Worm (Caenorhabditis elegans) whole organism, L2 larva: ENCODE data around the gene F57A8.1.

Experiments used
- C34F6.9 ChIP-seq: fragments of 150-350 bp; optimal IDR thresholded peaks from 2 replicates; lab custom pipeline; 2014; ENCODE audit warnings: missing biosample characterization, missing genetic modification characterization
- F13H6.1 ChIP-seq: sonication (generic microtip); optimal IDR thresholded peaks from 2 replicates; lab custom pipeline; 2016; ENCODE audit warnings: missing genetic modification characterization, missing compliant biosample characterization
- R02D3.7 ChIP-seq: fragments of 150-350 bp; optimal IDR thresholded peaks from 2 replicates; lab custom pipeline; 2014; ENCODE audit warnings: missing biosample characterization, missing genetic modification characterization
- Y55F3AM.14 ChIP-seq: fragments of 200-800 bp; sonication (Bioruptor generic); optimal IDR thresholded peaks from 2 replicates; lab custom pipeline; 2018; ENCODE audit warnings: mild to moderate bottlenecking, missing genetic modification characterization, missing compliant biosample characterization
- ZK546.5 ChIP-seq: sonication (generic microtip); optimal IDR thresholded peaks from 2 replicates; lab custom pipeline; 2017; ENCODE audit warnings: missing biosample characterization, missing genetic modification characterization
- aly-2 ChIP-seq: fragments of 150-350 bp; optimal IDR thresholded peaks from 2 replicates; lab custom pipeline; 2014; ENCODE audit warnings: missing biosample characterization, missing genetic modification characterization
- ama-1 ChIP-seq: fragments of 150-350 bp; optimal IDR thresholded peaks from 2 replicates; lab custom pipeline; 2018; ENCODE audit warnings: inconsistent platforms
- blmp-1 ChIP-seq: sonication (generic microtip); optimal IDR thresholded peaks from 2 replicates; lab custom pipeline; 2017; ENCODE audit warnings: missing genetic modification characterization, mild to moderate bottlenecking, missing compliant biosample characterization, antibody characterized with exemption, moderate library complexity; ENCODE audit not compliant: insufficient read depth
- ceh-16 ChIP-seq: fragments of 150-350 bp; optimal IDR thresholded peaks from 2 replicates; lab custom pipeline; 2014; ENCODE audit warnings: missing biosample characterization, missing genetic modification characterization
- crh-2 ChIP-seq: sonication (generic microtip); optimal IDR thresholded peaks from 2 replicates; lab custom pipeline; 2017; ENCODE audit warnings: missing biosample characterization, missing genetic modification characterization
- dmd-4 ChIP-seq: sonication (generic microtip); optimal IDR thresholded peaks from 2 replicates; lab custom pipeline; 2017; ENCODE audit warnings: missing biosample characterization, missing genetic modification characterization
- egl-27 ChIP-seq: sonication (generic microtip); optimal IDR thresholded peaks from 3 replicates; lab custom pipeline; 2017; ENCODE audit warnings: missing biosample characterization, missing genetic modification reagents, missing genetic modification characterization
- elt-3 ChIP-seq: sonication (generic microtip); optimal IDR thresholded peaks from 2 replicates; lab custom pipeline; 2017; ENCODE audit warnings: missing biosample characterization, missing genetic modification characterization
- fos-1 ChIP-seq: fragments of 150-350 bp; optimal IDR thresholded peaks from 2 replicates; lab custom pipeline; 2014; ENCODE audit warnings: missing biosample characterization, missing genetic modification characterization
- gmeb-1 ChIP-seq: fragments of 150-350 bp; optimal IDR thresholded peaks from 2 replicates; lab custom pipeline; 2014; ENCODE audit warnings: missing biosample characterization, missing genetic modification characterization
- lin-11 ChIP-seq: fragments of 150-350 bp; sonication (generic microtip); optimal IDR thresholded peaks from 2 replicates; lab custom pipeline; 2014; ENCODE audit warnings: missing biosample characterization, missing genetic modification characterization, inconsistent platforms, mixed read lengths
- lin-13 ChIP-seq: fragments of 150-350 bp; optimal IDR thresholded peaks from 2 replicates; lab custom pipeline; 2014; ENCODE audit warnings: missing biosample characterization, missing genetic modification reagents, missing genetic modification characterization
- lin-39 ChIP-seq: fragments of 150-350 bp; optimal IDR thresholded peaks from 2 replicates; lab custom pipeline; 2014; ENCODE audit warnings: missing biosample characterization, missing genetic modification reagents, missing genetic modification characterization
- lsy-2 ChIP-seq, 2 experiments: fragments of 150-350 bp in 1 of 2; sonication (generic microtip) in 1 of 2; optimal IDR thresholded peaks; 2 replicates each; lab custom pipeline; 2014 to 2017; ENCODE audit warnings: missing biosample characterization in 2 of 2, missing genetic modification characterization in 2 of 2
- mdl-1 ChIP-seq, 2 experiments: fragments of 150-350 bp in 1 of 2; sonication (generic microtip) in 1 of 2; optimal IDR thresholded peaks; 2 replicates each; lab custom pipeline; 2017; ENCODE audit warnings: missing biosample characterization in 2 of 2, missing genetic modification characterization in 2 of 2
- nhr-129 ChIP-seq: fragments of 150-350 bp; optimal IDR thresholded peaks from 2 replicates; lab custom pipeline; 2014; ENCODE audit warnings: missing biosample characterization, missing genetic modification characterization
- nhr-21 ChIP-seq: fragments of 150-350 bp; optimal IDR thresholded peaks from 2 replicates; lab custom pipeline; 2014; ENCODE audit warnings: missing biosample characterization, missing genetic modification characterization
- nhr-23 ChIP-seq: fragments of 150-350 bp; optimal IDR thresholded peaks from 2 replicates; lab custom pipeline; 2014; ENCODE audit warnings: missing biosample characterization, missing genetic modification reagents, missing genetic modification characterization
- nhr-237 ChIP-seq: fragments of 150-350 bp; optimal IDR thresholded peaks from 2 replicates; lab custom pipeline; 2014; ENCODE audit warnings: missing biosample characterization, missing genetic modification characterization
- nhr-25 ChIP-seq: fragments of 150-350 bp; sonication (generic microtip); optimal IDR thresholded peaks from 3 replicates; lab custom pipeline; 2014; ENCODE audit warnings: missing biosample characterization, missing genetic modification characterization
- nhr-6 ChIP-seq: fragments of 150-350 bp; optimal IDR thresholded peaks from 2 replicates; lab custom pipeline; 2014; ENCODE audit warnings: missing biosample characterization, missing genetic modification characterization
- peb-1 ChIP-seq: fragments of 150-350 bp; optimal IDR thresholded peaks from 2 replicates; lab custom pipeline; 2014; ENCODE audit warnings: missing biosample characterization, missing genetic modification characterization
- sem-4 ChIP-seq: fragments of 150-350 bp; optimal IDR thresholded peaks from 2 replicates; lab custom pipeline; 2014; ENCODE audit warnings: missing biosample characterization, missing genetic modification reagents, missing genetic modification characterization
- skn-1 ChIP-seq: sonication (generic microtip); optimal IDR thresholded peaks from 2 replicates; lab custom pipeline; 2017; ENCODE audit warnings: missing biosample characterization, missing genetic modification characterization
- sma-3 ChIP-seq: sonication (generic microtip); optimal IDR thresholded peaks from 2 replicates; lab custom pipeline; 2016; ENCODE audit warnings: missing genetic modification reagents, missing genetic modification characterization, missing compliant biosample characterization
- sma-9 ChIP-seq, 2 experiments: fragments of 150-350 bp in 1 of 2; sonication (generic microtip) in 1 of 2; optimal IDR thresholded peaks; 2 replicates each; lab custom pipeline; 2014 to 2016; ENCODE audit warnings: missing genetic modification characterization in 2 of 2, mild to moderate bottlenecking in 1 of 2, missing biosample characterization in 1 of 2, missing compliant biosample characterization in 1 of 2, missing genetic modification reagents in 1 of 2, moderate library complexity in 1 of 2
- snpc-4 ChIP-seq: fragments of 150-350 bp; optimal IDR thresholded peaks from 2 replicates; lab custom pipeline; 2014; ENCODE audit warnings: missing biosample characterization, missing genetic modification characterization
- unc-39 ChIP-seq: fragments of 150-350 bp; optimal IDR thresholded peaks from 2 replicates; lab custom pipeline; 2014; ENCODE audit warnings: missing biosample characterization, missing genetic modification characterization
- unc-55 ChIP-seq: fragments of 150-350 bp; sonication (generic microtip); optimal IDR thresholded peaks from 3 replicates; lab custom pipeline; 2014; ENCODE audit warnings: missing biosample characterization, missing genetic modification reagents, missing genetic modification characterization
- zag-1 ChIP-seq: fragments of 150-350 bp; optimal IDR thresholded peaks from 2 replicates; lab custom pipeline; 2014; ENCODE audit warnings: missing biosample characterization, missing genetic modification characterization
- ztf-1 ChIP-seq: fragments of 200-800 bp; sonication (Bioruptor generic); conservative IDR thresholded peaks from 2 replicates; pipeline ENCODE4 v1.3.6; 2022; ENCODE audit warnings: missing genetic modification characterization, missing compliant biosample characterization
- ztf-4 ChIP-seq: fragments of 150-350 bp; optimal IDR thresholded peaks from 2 replicates; lab custom pipeline; 2014; ENCODE audit warnings: missing biosample characterization, missing genetic modification characterization

Gene F57A8.1

DNA sequence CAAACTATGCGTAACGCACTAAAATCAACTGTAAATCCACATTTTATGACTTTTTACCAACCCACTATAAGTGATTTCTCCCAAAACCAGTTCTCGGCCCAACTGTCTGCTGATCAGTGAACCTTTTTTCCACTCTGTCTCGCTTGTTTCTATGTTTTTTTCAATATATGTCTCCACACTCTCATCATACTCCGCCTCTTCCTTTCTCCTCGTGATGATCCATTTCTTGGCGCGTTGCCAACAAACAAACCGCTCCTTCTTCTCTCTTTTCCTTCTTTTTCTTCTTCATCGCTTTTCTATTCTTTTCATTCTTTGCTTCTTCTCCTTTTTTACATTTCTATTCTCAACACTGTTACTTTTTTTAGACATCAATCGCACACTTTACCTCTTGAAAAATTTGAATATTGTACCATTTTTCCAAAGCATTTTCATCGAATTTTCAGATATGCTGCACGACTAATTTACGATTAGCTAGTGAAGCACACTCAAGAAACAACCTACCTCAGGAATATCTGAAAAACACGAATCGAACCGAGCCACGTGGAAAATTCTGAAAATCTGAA is 6.2 kb downstream of the F57A8.1 start, which contains the start of gene T06E8.8:
T06E8.8 (plus strand) TSS at position 513 of the 563 bp plus-strand sequence.
- TF ChIP-seq fos-1 (tag; lab: Kevin White, UChicago) (peak; percentile 56), C34F6.9 (tag; lab: Kevin White, UChicago) (peak; percentile 48), nhr-6 (tag; lab: Kevin White, UChicago) (peak; percentile 83), sma-3 (peak; percentile 86), nhr-129 (peak; percentile 78), unc-55 (GFP tag; lab: Kevin White, UChicago) (peak; percentile 74), lin-11 (tag; lab: Kevin White, UChicago) (no peak), ceh-16 (tag; lab: Kevin White, UChicago) (no peak), egl-27 (tag; lab: Kevin White, UChicago) (peak; percentile 63), lin-13 (peak; percentile 31), F13H6.1 (tag; lab: Kevin White, UChicago) (peak; percentile 81), nhr-21 (tag; lab: Kevin White, UChicago) (peak; percentile 72), nhr-25 (peak; percentile 87), lsy-2 (tag; optimal IDR thresholded peaks at IDR 0.05; lab: Kevin White, UChicago) (peak in 1 of 2 experiments; percentile 83), sem-4 (tag; lab: Kevin White, UChicago) (peak; percentile 82), gmeb-1 (peak; percentile 58), Y55F3AM.14 (peak; percentile 20), mdl-1 (tag; optimal IDR thresholded peaks at IDR 0.05; lab: Kevin White, UChicago) (peak; percentile 48 to 50), sma-9 (GFP tag; optimal IDR thresholded peaks at IDR 0.05; lab: Kevin White, UChicago) (peak; percentile 93), sma-9 (tag; optimal IDR thresholded peaks at IDR 0.05; lab: Kevin White, UChicago) (no peak), skn-1 (tag; lab: Kevin White, UChicago) (no peak), blmp-1 (tag; lab: Kevin White, UChicago) (peak; percentile 87), crh-2 (tag; lab: Kevin White, UChicago) (peak; percentile 70), R02D3.7 (tag; lab: Kevin White, UChicago) (no peak), ZK546.5 (no peak)

DNA sequence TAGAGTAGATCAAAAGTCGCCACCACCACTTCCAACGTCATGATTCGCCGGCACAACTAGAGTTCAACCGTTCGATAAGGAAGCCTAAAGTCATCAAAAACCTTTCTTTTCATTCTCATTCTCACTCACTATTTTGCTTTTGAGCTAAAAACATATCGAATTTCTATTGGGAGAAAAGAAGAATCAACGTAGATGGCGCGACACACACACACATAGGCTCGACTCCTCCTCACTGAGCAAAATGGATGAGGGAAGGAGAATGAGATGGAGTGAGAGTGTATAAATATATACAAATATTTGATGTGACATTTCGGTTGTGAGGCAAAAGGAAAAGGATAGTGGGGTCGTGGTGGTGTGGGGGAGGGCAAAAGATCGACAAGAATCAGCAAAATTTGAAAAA is 7.6 kb downstream of the F57A8.1 start:
- TF ChIP-seq sem-4 (tag; lab: Kevin White, UChicago) (no peak), F13H6.1 (tag; lab: Kevin White, UChicago) (peak; percentile 30)

DNA sequence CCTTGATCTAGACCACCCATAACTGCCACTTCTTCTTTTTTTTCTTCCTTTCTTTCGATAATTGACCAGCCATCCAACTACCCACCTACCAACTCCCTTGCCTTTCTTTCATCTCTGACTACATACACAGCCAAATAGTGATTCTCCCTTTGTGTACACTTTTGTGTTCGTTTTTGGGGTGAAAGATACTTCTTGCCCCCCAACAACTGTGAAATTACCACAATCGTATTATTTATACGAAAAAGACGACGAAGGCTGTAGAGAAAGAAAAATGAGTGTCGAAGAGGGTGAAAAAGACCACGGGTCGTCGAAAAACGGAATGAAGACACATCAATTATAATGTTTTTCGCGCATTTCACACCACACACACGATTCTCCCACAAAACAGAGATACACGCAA is 9.4 kb downstream of the F57A8.1 start:
- peak; percentile 12 for TF ChIP-seq sma-9 (GFP tag; optimal IDR thresholded peaks at IDR 0.05; lab: Kevin White, UChicago)
- TF ChIP-seq sma-9 (tag; optimal IDR thresholded peaks at IDR 0.05; lab: Kevin White, UChicago), result no peak
- TF ChIP-seq lin-13, result no peak
- TF ChIP-seq nhr-23 (tag; lab: Kevin White, UChicago), result no peak
- TF ChIP-seq nhr-21 (tag; lab: Kevin White, UChicago), result no peak
- no peak for TF ChIP-seq egl-27 (tag; lab: Kevin White, UChicago)
- peak; percentile 3 for TF ChIP-seq sma-3
- no peak for TF ChIP-seq lsy-2 (tag; optimal IDR thresholded peaks at IDR 0.05; lab: Kevin White, UChicago)
- no peak for TF ChIP-seq unc-55 (GFP tag; lab: Kevin White, UChicago)
- peak; percentile 67 for TF ChIP-seq nhr-25
- TF ChIP-seq ama-1 (lab: Kevin White, UChicago), result peak; percentile 42
- no peak for TF ChIP-seq nhr-129
- no peak for TF ChIP-seq ztf-1 (GFP tag; lab: Robert Waterston, UW)
- TF ChIP-seq zag-1 (tag; lab: Kevin White, UChicago), result no peak
- peak; percentile 38 for TF ChIP-seq blmp-1 (tag; lab: Kevin White, UChicago)
- TF ChIP-seq aly-2, result no peak
- no peak for TF ChIP-seq ztf-4 (tag; lab: Kevin White, UChicago)
- TF ChIP-seq crh-2 (tag; lab: Kevin White, UChicago), result peak; percentile 81
- no peak for TF ChIP-seq gmeb-1

DNA sequence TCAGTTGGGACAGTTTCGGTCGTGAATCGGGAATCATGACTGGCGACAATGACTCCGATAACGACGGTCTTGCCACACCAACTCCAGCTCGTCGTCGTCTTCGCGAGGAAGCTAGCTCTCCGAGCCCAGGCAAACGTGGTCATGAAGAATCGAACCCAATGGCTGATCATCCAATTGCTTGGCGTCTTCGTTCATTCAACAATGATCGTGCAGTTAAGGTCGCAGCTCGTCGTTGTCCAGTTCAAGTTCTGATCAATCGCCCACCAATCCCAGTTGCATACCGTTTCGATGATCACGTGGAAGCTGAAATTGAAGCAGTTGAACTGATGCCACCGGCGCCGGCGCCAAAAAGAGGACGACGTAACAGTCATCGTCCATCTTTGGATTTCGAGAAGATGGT is 10.0 kb downstream of the F57A8.1 start:
- TF ChIP-seq ceh-16 (tag; lab: Kevin White, UChicago) (no peak), lin-13 (no peak), C34F6.9 (tag; lab: Kevin White, UChicago) (no peak), lin-39 (tag; lab: Kevin White, UChicago) (no peak), nhr-129 (no peak), ztf-1 (GFP tag; lab: Robert Waterston, UW) (no peak), elt-3 (tag; lab: Kevin White, UChicago) (no peak), mdl-1 (tag; optimal IDR thresholded peaks at IDR 0.05; lab: Kevin White, UChicago) (no peak), nhr-237 (tag; lab: Kevin White, UChicago) (no peak), sma-3 (no peak), nhr-6 (tag; lab: Kevin White, UChicago) (no peak), ztf-4 (tag; lab: Kevin White, UChicago) (no peak), unc-39 (tag; lab: Kevin White, UChicago) (no peak), dmd-4 (tag; lab: Kevin White, UChicago) (no peak), snpc-4 (no peak), peb-1 (tag; lab: Kevin White, UChicago) (no peak), nhr-25 (no peak)
